Worm (Caenorhabditis elegans): ENCODE measurements around the gene nhr-9.
"Not testable (repeated sequence)": the region's sequence is repeated elsewhere in the genome, so short reads cannot be mapped to it uniquely, and the experiment has no call there.

The nhr-9 gene

DNA sequence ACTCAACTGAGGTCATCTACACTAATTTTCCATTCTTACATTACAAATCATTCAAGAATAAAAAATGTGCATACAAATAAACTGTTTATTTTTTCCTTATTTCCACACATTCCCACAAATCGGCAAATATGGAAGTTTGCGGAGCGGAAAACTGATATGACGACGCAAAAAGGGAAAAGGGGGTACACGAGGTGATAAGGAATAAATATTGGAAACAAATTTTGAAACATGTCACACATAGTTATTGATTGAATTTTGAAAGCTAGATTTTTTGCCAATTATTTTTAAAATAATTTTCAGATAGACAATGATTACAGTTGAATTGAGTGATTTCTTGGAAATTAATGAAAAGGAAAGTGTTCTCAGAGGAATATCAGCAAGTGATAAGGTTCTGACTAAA is 33.3 kb downstream of the nhr-9 start, which contains the start of gene viro-2:
TSS of gene viro-2 (plus strand) at position 301 of the 400 bp plus-strand sequence.
- not testable (repeated sequence) for TF ChIP-seq mdl-1 (tag; optimal IDR thresholded peaks at IDR 0.05); Y116A8C.19 (tag; optimal IDR thresholded peaks at IDR 0.05; ENCODE audit: borderline replicate concordance); sup-37 (GFP tag; optimal IDR thresholded peaks at IDR 0.05)

DNA sequence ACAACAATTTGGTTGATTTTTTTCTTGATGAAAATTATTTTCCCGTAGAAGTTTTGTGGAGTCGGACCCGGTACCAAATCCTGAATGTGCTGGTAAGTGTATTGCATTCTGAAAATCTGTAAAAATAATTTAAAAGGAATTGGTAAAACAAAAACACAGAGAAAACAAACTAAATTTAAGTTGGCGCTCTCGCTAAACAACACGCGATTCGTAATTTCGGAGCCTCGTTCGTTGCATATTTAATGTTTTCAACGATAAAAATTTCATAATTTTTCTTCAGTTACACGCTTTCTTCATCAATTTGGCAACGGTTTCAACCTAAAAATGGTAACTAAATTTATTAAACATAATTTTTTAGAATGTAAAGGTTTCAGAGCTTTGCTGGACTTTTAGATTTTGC is 38.3 kb downstream of the nhr-9 start, which contains the start of the genes pot-1 and ggtb-1:
TSS of gene pot-1 (minus strand) at position 120 of the 400 bp plus-strand sequence.
TSS of gene ggtb-1 (plus strand) at position 208 of the 400 bp plus-strand sequence.
- TF ChIP-seq unc-30 (tag; optimal IDR thresholded peaks at IDR 0.05) (no peak), dpl-1 (GFP tag; optimal IDR thresholded peaks at IDR 0.05) (peak; percentile 58 to 79 (median 66)), tbx-2 (tag; optimal IDR thresholded peaks at IDR 0.05) (peak; percentile 9), lsy-2 (tag; optimal IDR thresholded peaks at IDR 0.05) (peak in 1 of 2 experiments; percentile 62), zip-4 (GFP tag; optimal IDR thresholded peaks at IDR 0.05) (no peak), efl-1 (optimal IDR thresholded peaks at IDR 0.05) (peak; percentile 2 to 67), efl-1 (GFP tag; optimal IDR thresholded peaks at IDR 0.05 in 1 of 2) (peak; percentile 75 to 97), nhr-237 (tag; optimal IDR thresholded peaks at IDR 0.05) (no peak), lin-35 (GFP tag; optimal IDR thresholded peaks at IDR 0.05) (peak; percentile 18 to 74), mep-1 (tag; optimal IDR thresholded peaks at IDR 0.05) (no peak), blmp-1 (tag; optimal IDR thresholded peaks at IDR 0.05) (peak; percentile 19), snu-23 (GFP tag; optimal IDR thresholded peaks at IDR 0.05) (peak; percentile 34), ceh-82 (tag; optimal IDR thresholded peaks at IDR 0.05) (peak in 1 of 3 experiments; percentile 4), skn-1 (tag; optimal IDR thresholded peaks at IDR 0.05) (peak; percentile 21), sptf-1 (tag; optimal IDR thresholded peaks at IDR 0.05) (no peak)

DNA sequence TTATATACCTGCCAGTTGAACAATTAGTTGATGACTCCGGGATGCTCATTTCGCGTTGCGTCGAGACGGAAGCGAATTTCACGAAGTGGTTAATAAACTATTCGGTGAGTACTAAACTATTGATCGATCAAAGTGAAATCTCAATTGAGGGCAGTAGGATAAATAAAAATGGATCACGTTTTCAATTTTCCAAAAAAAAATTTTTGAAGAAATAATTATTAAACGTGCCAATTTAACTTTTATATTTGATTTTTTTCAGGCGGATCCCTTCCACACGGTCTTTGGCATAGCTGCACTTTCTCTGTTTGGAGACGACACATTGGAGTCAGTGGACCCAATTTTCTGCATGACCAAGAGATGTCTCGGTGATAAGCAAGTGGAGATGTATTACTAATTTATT is 40.8 kb downstream of the nhr-9 start, which contains the start of gene B0280.17:
TSS of gene B0280.17 (minus strand) at position 101 of the 400 bp plus-strand sequence.
- TF ChIP-seq irx-1 (tag; optimal IDR thresholded peaks at IDR 0.05) (no peak), mep-1 (tag; optimal IDR thresholded peaks at IDR 0.05) (no peak), pax-3 (tag; optimal IDR thresholded peaks at IDR 0.05) (no peak), rnt-1 (tag; optimal IDR thresholded peaks at IDR 0.05) (no peak), fkh-10 (GFP tag; optimal IDR thresholded peaks at IDR 0.05) (no peak), nhr-47 (tag; optimal IDR thresholded peaks at IDR 0.05) (no peak), lsy-2 (tag; optimal IDR thresholded peaks at IDR 0.05) (no peak)

DNA sequence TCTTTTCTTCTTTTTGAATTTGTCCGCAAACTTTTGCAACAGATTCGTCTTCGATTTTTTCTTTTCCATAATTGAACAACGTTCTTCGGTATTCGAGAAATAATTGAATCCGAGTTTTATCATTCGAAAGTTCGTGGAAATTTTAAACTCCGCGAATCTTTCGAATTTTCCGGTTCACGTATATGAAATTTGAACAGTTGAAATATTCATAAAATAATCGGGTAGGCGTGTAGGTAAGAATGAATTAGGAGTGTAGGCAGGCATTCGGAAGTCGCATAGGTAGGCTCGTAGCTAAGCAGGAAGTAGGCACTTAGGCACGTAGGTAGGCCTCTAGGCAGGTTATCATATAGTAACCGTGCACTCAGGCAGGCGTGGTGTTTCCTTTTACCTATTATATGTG is 42.9 kb downstream of the nhr-9 start, which contains the start of gene B0280.11:
TSS of gene B0280.11 (minus strand) at position 101 of the 400 bp plus-strand sequence.
- TF ChIP-seq tlp-1 (tag; optimal IDR thresholded peaks at IDR 0.05) = no peak
- no peak for TF ChIP-seq efl-1 (optimal IDR thresholded peaks at IDR 0.05)
- peak in 1 of 2 experiments; percentile 39 for TF ChIP-seq efl-1 (GFP tag; optimal IDR thresholded peaks at IDR 0.05 in 1 of 2)
- no peak for TF ChIP-seq ama-1 (optimal IDR thresholded peaks at IDR 0.05)

DNA sequence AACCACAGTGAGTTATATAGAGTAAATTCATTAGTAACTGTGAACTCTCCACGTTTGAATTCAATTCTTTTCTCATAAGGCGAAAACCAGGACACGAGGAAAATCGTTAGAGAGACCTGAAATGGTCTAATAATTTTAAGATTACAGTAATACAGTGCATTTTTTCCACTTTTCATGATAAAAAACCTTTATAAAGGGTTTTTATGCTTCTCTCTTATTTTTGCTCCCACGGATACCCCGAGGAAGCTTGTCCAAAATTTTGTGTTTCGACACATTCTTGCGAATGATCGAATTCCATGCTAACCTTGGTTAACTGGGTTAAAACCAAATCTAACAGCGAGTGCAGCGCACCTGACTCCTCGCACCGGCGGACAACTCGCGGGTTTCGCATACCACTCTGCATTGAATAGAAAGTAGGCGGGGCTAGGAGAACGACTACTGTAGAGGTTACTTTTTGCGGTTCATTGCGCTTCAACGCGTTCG is 45.0 kb downstream of the nhr-9 start:
- TF ChIP-seq xbp-1 (tag; optimal IDR thresholded peaks at IDR 0.05) (peak; percentile 23), nhr-85 (tag) (peak; percentile 94), lsy-2 (tag; optimal IDR thresholded peaks at IDR 0.05) (peak in 1 of 2 experiments; percentile 41), nhr-71 (tag; optimal IDR thresholded peaks at IDR 0.05) (peak; percentile 75), snu-23 (GFP tag; optimal IDR thresholded peaks at IDR 0.05) (peak; percentile 66), fkh-4 (tag; optimal IDR thresholded peaks at IDR 0.05; ENCODE audit: borderline replicate concordance) (no peak), nhr-47 (tag; optimal IDR thresholded peaks at IDR 0.05) (peak; percentile 70), snpc-4 (tag; optimal IDR thresholded peaks at IDR 0.05) (peak; percentile 97), nhr-19 (GFP tag; conservative IDR thresholded peaks at IDR 0.05) (peak; percentile 79), unc-30 (tag; optimal IDR thresholded peaks at IDR 0.05) (no peak), lin-35 (GFP tag; optimal IDR thresholded peaks at IDR 0.05) (peak; percentile 1 to 42), rnt-1 (tag; optimal IDR thresholded peaks at IDR 0.05) (peak; percentile 66), elt-2 (tag; optimal IDR thresholded peaks at IDR 0.05) (peak; percentile 46), nhr-90 (tag; optimal IDR thresholded peaks at IDR 0.05; ENCODE audit: poor library complexity) (peak; percentile 83), grh-1 (GFP tag; IDR thresholded peaks at IDR 0.05) (peak; percentile 67), nhr-20 (tag; optimal IDR thresholded peaks at IDR 0.05) (peak; percentile 57), fkh-10 (GFP tag; optimal IDR thresholded peaks at IDR 0.05) (no peak), swsn-7 (tag; optimal IDR thresholded peaks at IDR 0.05) (peak; percentile 39), ceh-88 (GFP tag; IDR thresholded peaks at IDR 0.05) (peak; percentile 41; the same call in 1 of the 2 replicates), sptf-1 (tag; optimal IDR thresholded peaks at IDR 0.05) (no peak), ceh-82 (tag; optimal IDR thresholded peaks at IDR 0.05) (peak in 2 of 3 experiments; percentile 0 to 18), blmp-1 (tag; optimal IDR thresholded peaks at IDR 0.05) (no peak), efl-1 (optimal IDR thresholded peaks at IDR 0.05) (peak; percentile 28 to 43), efl-1 (GFP tag; optimal IDR thresholded peaks at IDR 0.05 in 1 of 2) (peak in 1 of 2 experiments; percentile 62), fos-1 (tag; optimal IDR thresholded peaks at IDR 0.05) (no peak), lin-14 (GFP tag; optimal IDR thresholded peaks at IDR 0.05) (peak; percentile 44), ama-1 (optimal IDR thresholded peaks at IDR 0.05) (peak; percentile 43)
